Worm (Caenorhabditis elegans) whole organism, young adult: ENCODE results near the gene C15H11.1.

ENCODE experiments used
- B0336.3 ChIP-seq: fragments of 200-800 bp; sonication (Bioruptor generic); IDR thresholded peaks from 2 replicates; pipeline ENCODE4 v1.3.6; 2022; ENCODE audit warnings: missing genetic modification characterization, missing compliant biosample characterization
- F22D6.2 ChIP-seq: sonication (generic microtip); optimal IDR thresholded peaks from 2 replicates; lab custom pipeline; 2016; ENCODE audit warnings: mild to moderate bottlenecking, missing genetic modification characterization, missing compliant biosample characterization
- F39B2.1 ChIP-seq: fragments of 200-800 bp; sonication (Bioruptor generic); IDR thresholded peaks from 2 replicates; pipeline ENCODE4 v1.3.6; 2022; ENCODE audit warnings: missing genetic modification reagents, missing genetic modification characterization, missing compliant biosample characterization
- F57C9.4 ChIP-seq: sonication (generic microtip); optimal IDR thresholded peaks from 2 replicates; lab custom pipeline; 2017; ENCODE audit warnings: mild to moderate bottlenecking, missing genetic modification characterization, missing compliant biosample characterization
- K12H6.12 ChIP-seq: fragments of 200-800 bp; sonication (Bioruptor generic); optimal IDR thresholded peaks from 2 replicates; lab custom pipeline; 2018; ENCODE audit warnings: mild to moderate bottlenecking, missing genetic modification characterization, missing compliant biosample characterization
- T26A5.8 ChIP-seq: sonication (generic microtip); optimal IDR thresholded peaks from 2 replicates; lab custom pipeline; 2016; ENCODE audit warnings: missing genetic modification characterization, missing compliant biosample characterization
- Y53F4B.3 ChIP-seq: fragments of 200-800 bp; sonication (Bioruptor generic); IDR thresholded peaks from 2 replicates; pipeline ENCODE4 v1.3.6; 2022; ENCODE audit warnings: missing genetic modification reagents, missing genetic modification characterization, missing compliant biosample characterization
- aptf-2 ChIP-seq: fragments of 200-800 bp; sonication (Bioruptor generic); conservative IDR thresholded peaks from 2 replicates; pipeline ENCODE4 v1.3.6; 2022; ENCODE audit warnings: missing genetic modification reagents, missing genetic modification characterization, missing compliant biosample characterization
- atf-7 ChIP-seq: sonication (generic microtip); optimal IDR thresholded peaks from 2 replicates; lab custom pipeline; 2017; ENCODE audit warnings: mild to moderate bottlenecking, missing genetic modification characterization, missing compliant biosample characterization
- attf-3 ChIP-seq: fragments of 200-800 bp; sonication (Bioruptor generic); conservative IDR thresholded peaks from 2 replicates; pipeline ENCODE4 v1.3.6; 2022; ENCODE audit warnings: missing genetic modification reagents, missing genetic modification characterization, missing compliant biosample characterization
- attf-5 ChIP-seq: fragments of 200-800 bp; sonication (Bioruptor generic); optimal IDR thresholded peaks from 2 replicates; lab custom pipeline; 2018; ENCODE audit warnings: mild to moderate bottlenecking, missing genetic modification characterization, missing compliant biosample characterization
- bed-2 ChIP-seq: fragments of 200-800 bp; sonication (Bioruptor generic); IDR thresholded peaks from 2 replicates; pipeline ENCODE4 v1.3.6; 2022; ENCODE audit warnings: missing genetic modification reagents, missing genetic modification characterization, missing compliant biosample characterization
- cebp-2 ChIP-seq: fragments of 200-800 bp; sonication (Bioruptor generic); IDR thresholded peaks from 2 replicates; pipeline ENCODE4 v1.3.6; 2022; ENCODE audit warnings: missing genetic modification characterization, missing compliant biosample characterization
- ceh-100 ChIP-seq: fragments of 200-800 bp; sonication (Bioruptor generic); IDR thresholded peaks from 2 replicates; pipeline ENCODE4 v1.3.6; 2022; ENCODE audit warnings: missing genetic modification reagents, missing genetic modification characterization, missing compliant biosample characterization
- ceh-27 ChIP-seq: fragments of 200-800 bp; sonication (Bioruptor generic); optimal IDR thresholded peaks from 2 replicates; lab custom pipeline; 2018; ENCODE audit warnings: mild to moderate bottlenecking, missing genetic modification characterization, moderate library complexity, missing compliant biosample characterization
- ceh-91 ChIP-seq: fragments of 200-800 bp; sonication (Bioruptor generic); IDR thresholded peaks from 2 replicates; pipeline ENCODE4 v1.3.6; 2022; ENCODE audit warnings: missing genetic modification reagents, missing genetic modification characterization, missing compliant biosample characterization
- chd-7 ChIP-seq: sonication (generic microtip); optimal IDR thresholded peaks from 2 replicates; lab custom pipeline; 2016; ENCODE audit warnings: mild to moderate bottlenecking, missing genetic modification characterization, moderate library complexity, missing compliant biosample characterization
- dox-1 ChIP-seq: fragments of 200-800 bp; sonication (Bioruptor generic); IDR thresholded peaks from 2 replicates; pipeline ENCODE4 v1.3.6; 2022; ENCODE audit warnings: missing genetic modification reagents, missing genetic modification characterization, missing compliant biosample characterization
- dpff-1 ChIP-seq: sonication (generic microtip); optimal IDR thresholded peaks from 2 replicates; lab custom pipeline; 2017; ENCODE audit warnings: mild to moderate bottlenecking, missing genetic modification characterization, missing compliant biosample characterization
- egl-18 ChIP-seq: fragments of 200-800 bp; sonication (Bioruptor generic); IDR thresholded peaks from 2 replicates; pipeline ENCODE4 v1.3.6; 2022; ENCODE audit warnings: missing genetic modification reagents, missing genetic modification characterization, missing compliant biosample characterization
- egl-44 ChIP-seq: fragments of 200-800 bp; sonication (Bioruptor generic); IDR thresholded peaks from 2 replicates; pipeline ENCODE4 v1.3.6; 2022; ENCODE audit warnings: missing genetic modification reagents, missing genetic modification characterization, missing compliant biosample characterization
- ets-4 ChIP-seq: fragments of 200-800 bp; sonication (Bioruptor generic); optimal IDR thresholded peaks from 2 replicates; lab custom pipeline; 2018; ENCODE audit warnings: mild to moderate bottlenecking, missing genetic modification characterization, missing compliant biosample characterization
- hmg-1.2 ChIP-seq: fragments of 200-800 bp; sonication (Bioruptor generic); IDR thresholded peaks from 2 replicates; pipeline ENCODE4 v1.3.6; 2022; ENCODE audit warnings: missing genetic modification reagents, missing genetic modification characterization, missing compliant biosample characterization
- hsf-1 ChIP-seq: fragments of 200-800 bp; sonication (Bioruptor generic); IDR thresholded peaks from 2 replicates; pipeline ENCODE4 v1.3.6; 2022; ENCODE audit warnings: missing genetic modification reagents, missing genetic modification characterization, missing compliant biosample characterization
- let-526 ChIP-seq: fragments of 200-800 bp; sonication (Bioruptor generic); IDR thresholded peaks from 2 replicates; pipeline ENCODE4 v1.3.6; 2022; ENCODE audit warnings: missing genetic modification reagents, missing genetic modification characterization, missing compliant biosample characterization
- lin-35 ChIP-seq, 3 experiments: fragments of 150-350 bp in 2 of 3; sonication (generic microtip) in 1 of 3; optimal IDR thresholded peaks; 2 replicates each; lab custom pipeline; 2014 to 2018; ENCODE audit warnings: missing biosample characterization in 3 of 3, missing genetic modification characterization in 3 of 3, missing genetic modification reagents in 3 of 3
- lin-40 ChIP-seq: sonication (generic microtip); optimal IDR thresholded peaks from 2 replicates; lab custom pipeline; 2016; ENCODE audit warnings: missing genetic modification characterization, mild to moderate bottlenecking, missing compliant biosample characterization, missing genotype, missing genetic modification reagents
- lir-1 ChIP-seq: fragments of 200-800 bp; sonication (Bioruptor generic); conservative IDR thresholded peaks from 2 replicates; pipeline ENCODE4 v1.3.6; 2022; ENCODE audit warnings: missing genetic modification reagents, missing genetic modification characterization, missing compliant biosample characterization
- lsy-27 ChIP-seq: sonication (generic microtip); optimal IDR thresholded peaks from 2 replicates; lab custom pipeline; 2017; ENCODE audit warnings: missing genetic modification characterization, mild to moderate bottlenecking, missing compliant biosample characterization, antibody characterized with exemption, missing genotype, borderline replicate concordance; ENCODE audit not compliant: insufficient read depth
- madf-10 ChIP-seq: sonication (generic microtip); optimal IDR thresholded peaks from 2 replicates; lab custom pipeline; 2016; ENCODE audit warnings: mild to moderate bottlenecking, missing genetic modification characterization, missing compliant biosample characterization
- madf-6 ChIP-seq: fragments of 200-800 bp; sonication (Bioruptor generic); IDR thresholded peaks from 2 replicates; pipeline ENCODE4 v1.3.6; 2022; ENCODE audit warnings: missing genetic modification reagents, missing genetic modification characterization, missing compliant biosample characterization
- madf-8 ChIP-seq: fragments of 200-800 bp; sonication (Bioruptor generic); conservative IDR thresholded peaks from 2 replicates; pipeline ENCODE4 v1.3.6; 2022; ENCODE audit warnings: missing genetic modification reagents, missing genetic modification characterization, missing compliant biosample characterization
- nfyb-1 ChIP-seq: fragments of 200-800 bp; sonication (Bioruptor generic); IDR thresholded peaks from 2 replicates; pipeline ENCODE4 v1.3.6; 2022; ENCODE audit warnings: missing genetic modification reagents, missing genetic modification characterization, missing compliant biosample characterization
- nhr-120 ChIP-seq: fragments of 200-800 bp; sonication (Bioruptor generic); IDR thresholded peaks from 2 replicates; pipeline ENCODE4 v1.3.6; 2022; ENCODE audit warnings: missing genetic modification characterization, missing compliant biosample characterization
- nhr-27 ChIP-seq: fragments of 200-800 bp; sonication (Bioruptor generic); optimal IDR thresholded peaks from 2 replicates; lab custom pipeline; 2018; ENCODE audit warnings: mild to moderate bottlenecking, missing genetic modification characterization, moderate library complexity, missing compliant biosample characterization
- nhr-90 ChIP-seq: sonication (generic microtip); optimal IDR thresholded peaks from 2 replicates; lab custom pipeline; 2016; ENCODE audit warnings: missing genotype, mild to moderate bottlenecking, missing genetic modification characterization, missing compliant biosample characterization
- rec-8 ChIP-seq, 2 experiments: sonication (generic microtip); optimal IDR thresholded peaks; 2 replicates each; lab custom pipeline; 2016; ENCODE audit warnings: mild to moderate bottlenecking in 2 of 2, missing genetic modification characterization in 2 of 2, missing genetic modification reagents in 2 of 2, missing genotype in 2 of 2, missing biosample characterization in 1 of 2, missing compliant biosample characterization in 1 of 2, moderate library complexity in 1 of 2
- rpc-1 ChIP-seq, 2 experiments: fragments of 150-350 bp in 1 of 2; sonication (generic microtip) in 1 of 2; optimal IDR thresholded peaks; 2 replicates each; lab custom pipeline; 2014 to 2018; ENCODE audit warnings: missing biosample characterization in 1 of 2, missing genetic modification characterization in 1 of 2, missing genetic modification reagents in 1 of 2, missing genotype in 1 of 2
- snpc-1.1 ChIP-seq: sonication (generic microtip); optimal IDR thresholded peaks from 2 replicates; lab custom pipeline; 2017; ENCODE audit warnings: missing genetic modification characterization, mild to moderate bottlenecking, missing compliant biosample characterization, antibody characterized with exemption, moderate library complexity, missing genotype, missing genetic modification reagents; ENCODE audit not compliant: insufficient read depth
- somi-1 ChIP-seq: fragments of 200-800 bp; sonication (Bioruptor generic); optimal IDR thresholded peaks from 2 replicates; lab custom pipeline; 2018; ENCODE audit warnings: mild to moderate bottlenecking, missing genetic modification characterization, missing compliant biosample characterization
- sptf-2 ChIP-seq: fragments of 200-800 bp; sonication (Bioruptor generic); optimal IDR thresholded peaks from 2 replicates; lab custom pipeline; 2018; ENCODE audit warnings: mild to moderate bottlenecking, missing genetic modification characterization, missing compliant biosample characterization
- tbp1 ChIP-seq: fragments of 200-800 bp; sonication (Bioruptor generic); optimal IDR thresholded peaks from 2 replicates; lab custom pipeline; 2018; ENCODE audit warnings: mild to moderate bottlenecking, missing genetic modification characterization, missing compliant biosample characterization
- xnd-1 ChIP-seq: sonication (generic microtip); optimal IDR thresholded peaks from 2 replicates; lab custom pipeline; 2016; ENCODE audit warnings: missing genotype, missing genetic modification reagents, missing genetic modification characterization, missing compliant biosample characterization
- zfh-2 ChIP-seq: fragments of 200-800 bp; sonication (Bioruptor generic); conservative IDR thresholded peaks from 2 replicates; pipeline ENCODE4 v1.3.6; 2022; ENCODE audit warnings: missing genetic modification reagents, missing genetic modification characterization, missing compliant biosample characterization
- zim-3 ChIP-seq: sonication (generic microtip); optimal IDR thresholded peaks from 2 replicates; lab custom pipeline; 2017; ENCODE audit warnings: mild to moderate bottlenecking, missing genetic modification characterization, moderate library complexity, missing compliant biosample characterization
- ztf-22 ChIP-seq: fragments of 200-800 bp; sonication (Bioruptor generic); optimal IDR thresholded peaks from 2 replicates; lab custom pipeline; 2018; ENCODE audit warnings: mild to moderate bottlenecking, missing genetic modification characterization, moderate library complexity, missing compliant biosample characterization

The C15H11.1 gene

ce11 chrV:14368272-14369052 is 25.1 kb upstream of the C15H11.1 start (continued):
- TF ChIP-seq F22D6.2 (tag; lab: Kevin White, UChicago) (no peak), B0336.3 (GFP tag; lab: Robert Waterston, UW) (no peak), dpff-1 (no peak), F39B2.1 (GFP tag; lab: Robert Waterston, UW) (no peak), Y53F4B.3 (GFP tag; lab: Robert Waterston, UW) (no peak), nhr-120 (GFP tag; lab: Robert Waterston, UW) (no peak), nfyb-1 (GFP tag; lab: Robert Waterston, UW) (no peak), rec-8 (tag; optimal IDR thresholded peaks at IDR 0.05; lab: Kevin White, UChicago) (no peak), lir-1 (GFP tag; lab: Robert Waterston, UW) (no peak), ets-4 (GFP tag; lab: Kevin White, UChicago) (no peak), rpc-1 (optimal IDR thresholded peaks at IDR 0.05; lab: Kevin White, UChicago) (no peak), rpc-1 (tag; optimal IDR thresholded peaks at IDR 0.05; lab: Kevin White, UChicago) (no peak), attf-5 (GFP tag; lab: Kevin White, UChicago) (no peak), bed-2 (GFP tag; lab: Robert Waterston, UW) (no peak), madf-10 (tag; lab: Kevin White, UChicago) (no peak), tbp1 (no peak), atf-7 (tag; lab: Kevin White, UChicago) (no peak), madf-6 (no peak), lsy-27 (tag; lab: Kevin White, UChicago) (no peak), egl-44 (GFP tag; lab: Robert Waterston, UW) (no peak), ceh-100 (GFP tag; lab: Robert Waterston, UW) (no peak), xnd-1 (tag; lab: Kevin White, UChicago) (no peak), hmg-1.2 (GFP tag; lab: Robert Waterston, UW) (peak; percentile 83), egl-18 (GFP tag; lab: Robert Waterston, UW) (no peak), snpc-1.1 (tag; lab: Kevin White, UChicago) (no peak), F57C9.4 (tag; lab: Kevin White, UChicago) (no peak), ztf-22 (GFP tag; lab: Kevin White, UChicago) (no peak), zim-3 (tag; lab: Kevin White, UChicago) (no peak), somi-1 (peak; percentile 50), madf-8 (GFP tag; lab: Robert Waterston, UW) (no peak), T26A5.8 (tag; lab: Kevin White, UChicago) (no peak), sptf-2 (no peak), aptf-2 (GFP tag; lab: Robert Waterston, UW) (no peak), lin-35 (GFP tag; optimal IDR thresholded peaks at IDR 0.05; lab: Kevin White, UChicago) (peak in 1 of 3 experiments; percentile 40), K12H6.12 (tag; lab: Kevin White, UChicago) (peak; percentile 62), nhr-27 (no peak), ceh-27 (GFP tag; lab: Kevin White, UChicago) (peak; percentile 55), hsf-1 (GFP tag; lab: Robert Waterston, UW) (no peak), let-526 (no peak), chd-7 (peak; percentile 22), attf-3 (no peak), dox-1 (GFP tag; lab: Robert Waterston, UW) (peak; percentile 45; the same call in 1 of the 2 replicates), lin-40 (peak; percentile 70), nhr-90 (tag; lab: Kevin White, UChicago) (no peak), ceh-91 (GFP tag; lab: Robert Waterston, UW) (no peak), cebp-2 (no peak), zfh-2 (GFP tag; lab: Robert Waterston, UW) (peak; percentile 98)
- TF ChIP-seq, all 124 proteins: peak for 15
